Fruit fly (Drosophila melanogaster) whole organism, embryonic: ENCODE data around the gene Ppt1.

Experiments
- Abd-B ChIP-seq: fragments of 200-800 bp; sonication (Bioruptor generic); optimal IDR thresholded peaks from 2 replicates; lab custom pipeline; 2018; ENCODE audit warnings: missing biosample characterization, mild to moderate bottlenecking, missing genetic modification characterization, moderate library complexity
- Adf1 ChIP-seq: fragments of 200-800 bp; sonication (Bioruptor generic); IDR thresholded peaks from 2 replicates; pipeline ENCODE4 v1.3.6; 2022; ENCODE audit warnings: missing biosample characterization, missing genetic modification characterization
- CG10565 ChIP-seq: fragments of 200-800 bp; sonication (Bioruptor generic); optimal IDR thresholded peaks from 3 replicates; lab custom pipeline; 2016; ENCODE audit warnings: missing biosample characterization, mild to moderate bottlenecking, missing genetic modification characterization
- CG10959 ChIP-seq: fragments of 200-800 bp; sonication (Bioruptor generic); IDR thresholded peaks from 2 replicates; pipeline ENCODE4 v1.3.6; 2022; ENCODE audit warnings: missing biosample characterization, missing genetic modification characterization
- CG11723 ChIP-seq: fragments of 200-800 bp; sonication (Bioruptor generic); optimal IDR thresholded peaks from 2 replicates; lab custom pipeline; 2017; ENCODE audit warnings: missing biosample characterization, mild to moderate bottlenecking, missing genetic modification characterization
- CG12744 ChIP-seq: fragments of 200-800 bp; sonication (Bioruptor generic); optimal IDR thresholded peaks from 2 replicates; lab custom pipeline; 2016; ENCODE audit warnings: missing biosample characterization, missing genetic modification characterization
- CG15514 ChIP-seq: fragments of 200-800 bp; sonication (Bioruptor generic); optimal IDR thresholded peaks from 3 replicates; lab custom pipeline; 2017; ENCODE audit warnings: missing biosample characterization, missing genetic modification characterization, mild to moderate bottlenecking, moderate library complexity, missing genetic modification reagents
- CG17912 ChIP-seq: fragments of 200-800 bp; sonication (Bioruptor generic); optimal IDR thresholded peaks from 2 replicates; lab custom pipeline; 2018; ENCODE audit warnings: missing biosample characterization, mild to moderate bottlenecking, missing genetic modification characterization
- CG1832 ChIP-seq: fragments of 200-800 bp; sonication (Bioruptor generic); optimal IDR thresholded peaks from 2 replicates; lab custom pipeline; 2017; ENCODE audit warnings: missing biosample characterization, mild to moderate bottlenecking, missing genetic modification characterization, inconsistent platforms
- CG2129 ChIP-seq: fragments of 200-800 bp; sonication (Bioruptor generic); IDR thresholded peaks from 2 replicates; pipeline ENCODE4 v1.3.6; 2022; ENCODE audit warnings: missing biosample characterization, missing genetic modification characterization; ENCODE audit not compliant: partially characterized antibody
- CG3163 ChIP-seq: fragments of 200-800 bp; sonication (Bioruptor generic); optimal IDR thresholded peaks from 3 replicates; lab custom pipeline; 2016; ENCODE audit warnings: missing biosample characterization, missing genetic modification characterization
- CG32767 ChIP-seq: fragments of 200-800 bp; sonication (Bioruptor generic); IDR thresholded peaks from 2 replicates; pipeline ENCODE4 v1.3.6; 2022; ENCODE audit warnings: missing biosample characterization, missing genetic modification characterization
- CG3838 ChIP-seq: fragments of 200-800 bp; sonication (Bioruptor generic); optimal IDR thresholded peaks from 3 replicates; lab custom pipeline; 2016; ENCODE audit warnings: missing biosample characterization, missing genetic modification characterization
- CG4328 ChIP-seq: fragments of 200-800 bp; sonication (Bioruptor generic); optimal IDR thresholded peaks from 3 replicates; lab custom pipeline; 2017; ENCODE audit warnings: missing biosample characterization, missing genetic modification reagents, missing genetic modification characterization
- CG7357 ChIP-seq: fragments of 200-800 bp; sonication (Bioruptor generic); IDR thresholded peaks from 3 replicates; pipeline ENCODE4 v1.3.6; 2022; ENCODE audit warnings: missing biosample characterization, missing genetic modification characterization
- CG8290 ChIP-seq, 3 experiments: fragments of 200-800 bp; sonication (Bioruptor generic); optimal IDR thresholded peaks; 2 replicates each; lab custom pipeline; 2016 to 2019; ENCODE audit warnings: missing biosample characterization in 3 of 3, missing genetic modification characterization in 3 of 3, mild to moderate bottlenecking in 2 of 3, moderate library complexity in 1 of 3
- CTCF ChIP-seq: fragments of 200-800 bp; sonication (Bioruptor generic); optimal IDR thresholded peaks from 2 replicates; lab custom pipeline; 2017; ENCODE audit warnings: missing biosample characterization, mild to moderate bottlenecking, missing genetic modification characterization, moderate library complexity
- E2f1 ChIP-seq: fragments of 200-800 bp; sonication (Bioruptor generic); IDR thresholded peaks from 2 replicates; pipeline ENCODE4 v1.3.6; 2022; ENCODE audit warnings: missing biosample characterization, missing genetic modification characterization
- Ets97D ChIP-seq: fragments of 200-800 bp; sonication (Bioruptor generic); optimal IDR thresholded peaks from 3 replicates; lab custom pipeline; 2016; ENCODE audit warnings: missing biosample characterization, missing genetic modification characterization
- HLH54F ChIP-seq: fragments of 200-800 bp; sonication (Bioruptor generic); optimal IDR thresholded peaks from 3 replicates; lab custom pipeline; 2016; ENCODE audit warnings: missing biosample characterization, missing genetic modification characterization
- HLHmδ ChIP-seq: fragments of 200-800 bp; sonication (Bioruptor generic); optimal IDR thresholded peaks from 2 replicates; lab custom pipeline; 2018; ENCODE audit warnings: missing biosample characterization, mild to moderate bottlenecking, missing genetic modification characterization, moderate library complexity
- Lhr ChIP-seq: fragments of 200-800 bp; sonication (Bioruptor generic); optimal IDR thresholded peaks from 3 replicates; lab custom pipeline; 2017; ENCODE audit warnings: mild to moderate bottlenecking, missing biosample characterization, missing genetic modification reagents, missing genetic modification characterization
- MESR4 ChIP-seq: fragments of 200-800 bp; sonication (Bioruptor generic); optimal IDR thresholded peaks from 2 replicates; lab custom pipeline; 2018; ENCODE audit warnings: missing biosample characterization, mild to moderate bottlenecking, missing genetic modification characterization, moderate library complexity
- Myb ChIP-seq: fragments of 200-800 bp; sonication (Bioruptor generic); optimal IDR thresholded peaks from 2 replicates; lab custom pipeline; 2016; ENCODE audit warnings: missing biosample characterization, missing genetic modification characterization
- NC2β ChIP-seq: fragments of 200-800 bp; sonication (Bioruptor generic); optimal IDR thresholded peaks from 2 replicates; lab custom pipeline; 2016; ENCODE audit warnings: missing biosample characterization, missing genetic modification characterization
- Nf-YB ChIP-seq: fragments of 200-800 bp; sonication (Bioruptor generic); optimal IDR thresholded peaks from 3 replicates; lab custom pipeline; 2019; ENCODE audit warnings: missing biosample characterization, mild to moderate bottlenecking, missing genetic modification characterization, moderate library complexity
- TFAM ChIP-seq: fragments of 200-800 bp; sonication (Bioruptor generic); optimal IDR thresholded peaks from 2 replicates; lab custom pipeline; 2017; ENCODE audit warnings: missing biosample characterization, missing genetic modification characterization, inconsistent platforms
- ap ChIP-seq: fragments of 200-800 bp; sonication (Bioruptor generic); IDR thresholded peaks from 2 replicates; pipeline ENCODE4 v1.3.6; 2022; ENCODE audit warnings: missing biosample characterization, missing genetic modification characterization
- bowl ChIP-seq: fragments of 200-800 bp; sonication (Bioruptor generic); IDR thresholded peaks from 2 replicates; pipeline ENCODE4 v1.3.6; 2022; ENCODE audit warnings: missing biosample characterization, missing genetic modification characterization
- cato ChIP-seq: fragments of 200-800 bp; sonication (Bioruptor generic); optimal IDR thresholded peaks from 2 replicates; lab custom pipeline; 2016; ENCODE audit warnings: missing biosample characterization, missing genetic modification characterization, borderline replicate concordance
- chn ChIP-seq: fragments of 200-800 bp; sonication (Bioruptor generic); optimal IDR thresholded peaks from 2 replicates; lab custom pipeline; 2016; ENCODE audit warnings: missing biosample characterization, missing genetic modification characterization
- cwo ChIP-seq: fragments of 200-800 bp; sonication (Bioruptor generic); optimal IDR thresholded peaks from 3 replicates; lab custom pipeline; 2017; ENCODE audit warnings: missing biosample characterization, missing genetic modification characterization, mild to moderate bottlenecking, moderate library complexity, missing genetic modification reagents
- disco-r ChIP-seq: fragments of 200-800 bp; sonication (Bioruptor generic); optimal IDR thresholded peaks from 2 replicates; lab custom pipeline; 2016; ENCODE audit warnings: missing biosample characterization, missing genetic modification characterization
- ewg ChIP-seq: fragments of 200-800 bp; sonication (Bioruptor generic); optimal IDR thresholded peaks from 3 replicates; lab custom pipeline; 2017; ENCODE audit warnings: mild to moderate bottlenecking, missing biosample characterization, missing genetic modification reagents, missing genetic modification characterization
- fu2 ChIP-seq: fragments of 200-800 bp; sonication (Bioruptor generic); optimal IDR thresholded peaks from 2 replicates; lab custom pipeline; 2016; ENCODE audit warnings: missing biosample characterization, missing genetic modification characterization
- gsb-n ChIP-seq: fragments of 200-800 bp; sonication (Bioruptor generic); optimal IDR thresholded peaks from 3 replicates; lab custom pipeline; 2018; ENCODE audit warnings: missing biosample characterization, mild to moderate bottlenecking, missing genetic modification characterization
- ham ChIP-seq: fragments of 200-800 bp; sonication (Bioruptor generic); IDR thresholded peaks from 2 replicates; pipeline ENCODE4 v1.3.6; 2022; ENCODE audit warnings: missing biosample characterization, missing genetic modification characterization
- ken ChIP-seq: fragments of 200-800 bp; sonication (Bioruptor generic); IDR thresholded peaks from 3 replicates; pipeline ENCODE4 v1.3.6; 2022; ENCODE audit warnings: missing biosample characterization, missing genetic modification characterization
- luna ChIP-seq: fragments of 200-800 bp; sonication (Bioruptor generic); optimal IDR thresholded peaks from 2 replicates; lab custom pipeline; 2016; ENCODE audit warnings: missing biosample characterization, missing genetic modification characterization
- peb ChIP-seq: fragments of 200-800 bp; sonication (Bioruptor generic); IDR thresholded peaks from 2 replicates; pipeline ENCODE4 v1.3.6; 2022; ENCODE audit warnings: missing biosample characterization, missing genetic modification characterization
- phol ChIP-seq: fragments of 200-800 bp; sonication (Bioruptor generic); optimal IDR thresholded peaks from 3 replicates; lab custom pipeline; 2018; ENCODE audit warnings: missing biosample characterization, mild to moderate bottlenecking, missing genetic modification characterization, moderate library complexity
- pzg ChIP-seq: fragments of 200-800 bp; sonication (Bioruptor generic); optimal IDR thresholded peaks from 3 replicates; lab custom pipeline; 2018; ENCODE audit warnings: missing biosample characterization, mild to moderate bottlenecking, missing genetic modification characterization, moderate library complexity
- sim ChIP-seq: fragments of 200-800 bp; sonication (Bioruptor generic); IDR thresholded peaks from 2 replicates; pipeline ENCODE4 v1.3.6; 2022; ENCODE audit warnings: missing biosample characterization, missing genetic modification characterization
- slbo ChIP-seq: fragments of 200-800 bp; sonication (Bioruptor generic); IDR thresholded peaks from 2 replicates; pipeline ENCODE4 v1.3.6; 2022; ENCODE audit warnings: missing biosample characterization, missing genetic modification characterization
- stc ChIP-seq: fragments of 200-800 bp; sonication (Bioruptor generic); IDR thresholded peaks from 2 replicates; pipeline ENCODE4 v1.3.6; 2022; ENCODE audit warnings: missing biosample characterization, missing genetic modification characterization
- ttk ChIP-seq: fragments of 200-800 bp; sonication (Bioruptor generic); IDR thresholded peaks from 2 replicates; pipeline ENCODE4 v2.1.2; 2022; ENCODE audit warnings: missing biosample characterization, missing genetic modification characterization
- twi ChIP-seq: fragments of 200-800 bp; optimal IDR thresholded peaks from 2 replicates; lab custom pipeline; 2019; ENCODE audit warnings: missing biosample characterization, mild to moderate bottlenecking, missing genetic modification characterization, moderate library complexity
- unc-4 ChIP-seq: fragments of 200-800 bp; sonication (Bioruptor generic); IDR thresholded peaks from 2 replicates; pipeline ENCODE4 v1.3.6; 2022; ENCODE audit warnings: missing biosample characterization, missing genetic modification characterization; ENCODE audit not compliant: partially characterized antibody

Gene Ppt1

DNA sequence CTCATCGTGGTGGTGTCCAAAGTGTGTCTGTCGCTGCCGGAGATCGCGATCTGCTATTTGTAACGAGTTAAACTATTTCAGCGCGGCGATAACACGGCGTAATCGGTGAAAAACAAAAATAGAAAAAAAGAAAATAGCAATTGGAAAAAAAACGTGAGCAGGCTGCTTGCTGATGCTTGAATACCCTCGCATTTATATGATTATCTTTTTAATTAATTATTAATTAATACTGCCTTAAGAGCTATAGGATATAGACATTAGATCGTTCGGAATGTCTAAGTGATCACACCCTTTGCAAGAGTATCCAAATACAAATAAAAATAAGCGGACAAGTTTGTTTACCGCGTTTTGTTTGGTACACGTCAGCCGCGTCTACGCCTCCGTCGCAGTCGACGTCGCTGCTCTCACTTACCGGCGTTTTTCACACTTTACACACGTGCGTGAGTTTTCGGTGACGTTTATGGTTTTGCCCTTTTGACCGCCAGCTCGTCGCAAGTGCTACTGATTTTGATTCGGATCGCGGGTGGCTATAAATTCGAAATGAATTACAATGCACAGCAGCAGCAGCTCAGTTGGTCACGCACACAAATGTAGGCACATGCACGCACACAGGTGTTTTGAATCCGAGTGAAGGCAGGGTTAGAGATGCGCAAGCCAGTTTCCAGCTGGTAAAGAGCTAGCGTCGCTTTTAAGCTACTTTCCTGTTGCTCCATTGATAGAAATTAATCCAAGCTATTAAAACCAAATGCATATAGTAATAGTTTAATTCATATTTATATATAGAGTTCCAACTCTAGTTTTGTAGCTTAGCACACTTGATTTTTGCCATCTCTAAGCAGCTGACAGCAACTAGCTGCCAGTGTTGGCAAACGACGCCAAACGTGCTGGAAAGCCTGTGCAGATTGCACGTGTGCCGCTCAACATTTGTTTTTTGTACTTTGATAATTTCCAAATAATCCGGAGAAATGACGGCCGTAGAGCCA is 24.3 kb upstream of the Ppt1 start, which contains the start of the genes CG2004 and CG1785 (continued):
- TF ChIP-seq Myb (GFP tag; lab: Kevin White, UChicago) = peak; percentile 34
- peak; percentile 77 for TF ChIP-seq fu2
- TF ChIP-seq Nf-YB = peak; percentile 53
- no peak for TF ChIP-seq CTCF (GFP tag; lab: Kevin White, UChicago)
- peak; percentile 89 for TF ChIP-seq ap
- TF ChIP-seq CG32767 = peak; percentile 82
- TF ChIP-seq unc-4 = peak; percentile 74
- peak; percentile 84 for TF ChIP-seq cato
- peak; percentile 73 for TF ChIP-seq Lhr (GFP tag; lab: Kevin White, UChicago)
- TF ChIP-seq Abd-B (GFP tag; lab: Kevin White, UChicago) = peak; percentile 2
- TF ChIP-seq sim = peak; percentile 80
- TF ChIP-seq gsb-n = peak; percentile 82
- TF ChIP-seq CG11723 (GFP tag; lab: Kevin White, UChicago) = peak; percentile 83
- TF ChIP-seq NC2β (GFP tag; lab: Kevin White, UChicago) = peak; percentile 74
- TF ChIP-seq Ets97D (GFP tag; lab: Kevin White, UChicago) = peak; percentile 60
- no peak for TF ChIP-seq CG1832
- TF ChIP-seq pzg (GFP tag; lab: Kevin White, UChicago) = peak; percentile 65
- TF ChIP-seq CG7357 (GFP tag; lab: Robert Waterston, UW) = peak; percentile 82
- TF ChIP-seq CG17912 (GFP tag; lab: Kevin White, UChicago) = peak; percentile 66
- peak; percentile 93 for TF ChIP-seq CG10959 (GFP tag; lab: Robert Waterston, UW)
- TF ChIP-seq CG2129 (GFP tag; lab: Robert Waterston, UW) = peak; percentile 46; the same call in 1 of the 2 replicates
- TF ChIP-seq CG10565 = peak; percentile 61
- TF ChIP-seq HLHmδ = no peak
- TF ChIP-seq luna (GFP tag; lab: Kevin White, UChicago) = no peak
- peak; percentile 87 for TF ChIP-seq HLH54F (GFP tag; lab: Kevin White, UChicago)
- peak; percentile 91 for TF ChIP-seq chn (GFP tag; lab: Kevin White, UChicago)
- TF ChIP-seq ewg (GFP tag; lab: Kevin White, UChicago) = peak; percentile 83
- TF ChIP-seq phol (tag; lab: Kevin White, UChicago) = peak; percentile 90
- TF ChIP-seq bowl (GFP tag; lab: Robert Waterston, UW) = peak; percentile 78
- peak; percentile 81 for TF ChIP-seq stc (GFP tag; lab: Robert Waterston, UW)
- TF ChIP-seq ken = peak; percentile 95
- peak; percentile 87 for TF ChIP-seq CG15514 (GFP tag; lab: Kevin White, UChicago)
- peak; percentile 30 for TF ChIP-seq MESR4 (GFP tag; lab: Kevin White, UChicago)
- peak; percentile 84 for TF ChIP-seq ham (GFP tag; lab: Robert Waterston, UW)
- peak; percentile 96 for TF ChIP-seq Adf1 (GFP tag; lab: Robert Waterston, UW)
- peak; percentile 58 for TF ChIP-seq disco-r (GFP tag; lab: Kevin White, UChicago)
- peak; percentile 93 for TF ChIP-seq E2f1 (GFP tag; lab: Robert Waterston, UW)
- TF ChIP-seq cwo (GFP tag; lab: Kevin White, UChicago) = peak; percentile 98
- peak; percentile 81 for TF ChIP-seq CG8290 (GFP tag; optimal IDR thresholded peaks at IDR 0.05; lab: Kevin White, UChicago)
- peak; percentile 68 to 89 for TF ChIP-seq CG8290 (tag; optimal IDR thresholded peaks at IDR 0.05; lab: Kevin White, UChicago)
- peak; percentile 83 for TF ChIP-seq CG4328
- peak; percentile 85 for TF ChIP-seq CG12744 (GFP tag; lab: Kevin White, UChicago)
- peak; percentile 58 for TF ChIP-seq CG3163 (GFP tag; lab: Kevin White, UChicago)
- peak; percentile 92 for TF ChIP-seq ttk (GFP tag; lab: Robert Waterston, UW)
- TF ChIP-seq TFAM (GFP tag; lab: Kevin White, UChicago) = peak; percentile 63
- peak; percentile 91 for TF ChIP-seq peb (GFP tag; lab: Robert Waterston, UW)
- peak; percentile 96 for TF ChIP-seq slbo
- TF ChIP-seq CG3838 (GFP tag; lab: Kevin White, UChicago) = peak; percentile 81
- TF ChIP-seq twi = peak; percentile 85
